Fruit fly (Drosophila melanogaster) whole organism, adult: Measurements from ENCODE around the gene Cdk12.

Experiments used
- CG12768 ChIP-seq: fragments of 200-800 bp; sonication (Bioruptor generic); optimal IDR thresholded peaks from 2 replicates; lab custom pipeline; 2017; ENCODE audit warnings: missing biosample characterization, missing genetic modification characterization, mild to moderate bottlenecking, moderate library complexity, missing genetic modification reagents
- CG33017 ChIP-seq: fragments of 200-800 bp; sonication (Bioruptor generic); optimal IDR thresholded peaks from 2 replicates; lab custom pipeline; 2018; ENCODE audit warnings: missing biosample characterization, mild to moderate bottlenecking, missing genetic modification characterization, moderate library complexity
- CG7045 ChIP-seq: fragments of 200-800 bp; sonication (Bioruptor generic); optimal IDR thresholded peaks from 2 replicates; lab custom pipeline; 2017; ENCODE audit warnings: missing biosample characterization, mild to moderate bottlenecking, missing genetic modification characterization
- CG7101 ChIP-seq: fragments of 200-800 bp; sonication (Bioruptor generic); optimal IDR thresholded peaks from 2 replicates; lab custom pipeline; 2018; ENCODE audit warnings: missing biosample characterization, mild to moderate bottlenecking, missing genetic modification characterization, moderate library complexity
- Crg-1 ChIP-seq: fragments of 200-800 bp; sonication (Bioruptor generic); optimal IDR thresholded peaks from 2 replicates; lab custom pipeline; 2016; ENCODE audit warnings: missing biosample characterization, missing genetic modification characterization
- Mnt ChIP-seq: fragments of 200-800 bp; sonication (Bioruptor generic); optimal IDR thresholded peaks from 2 replicates; lab custom pipeline; 2016; ENCODE audit warnings: missing biosample characterization, mild to moderate bottlenecking, missing genetic modification characterization
- bab1 ChIP-seq: fragments of 200-800 bp; sonication (Bioruptor generic); optimal IDR thresholded peaks from 3 replicates; lab custom pipeline; 2019; ENCODE audit warnings: missing biosample characterization, mild to moderate bottlenecking, missing genetic modification characterization, moderate library complexity
- cnc ChIP-seq, 2 experiments: fragments of >200 bp; optimal IDR thresholded peaks; 2 replicates each; lab custom pipeline; 2017
- kay ChIP-seq: fragments of 200-800 bp; sonication (Bioruptor generic); peaks from one replicate; lab custom pipeline; 2016; ENCODE audit warnings: missing biosample characterization, missing genetic modification characterization, borderline replicate concordance
- pad ChIP-seq: fragments of 200-800 bp; sonication (Bioruptor generic); optimal IDR thresholded peaks from 3 replicates; lab custom pipeline; 2017; ENCODE audit warnings: missing biosample characterization, missing genetic modification characterization, mild to moderate bottlenecking, moderate library complexity, missing genetic modification reagents
- tj ChIP-seq: fragments of 200-800 bp; sonication (Bioruptor generic); optimal IDR thresholded peaks from 3 replicates; lab custom pipeline; 2017; ENCODE audit warnings: missing biosample characterization, mild to moderate bottlenecking, missing genetic modification characterization, moderate library complexity
- toe ChIP-seq: fragments of 200-800 bp; sonication (Bioruptor generic); optimal IDR thresholded peaks from 2 replicates; lab custom pipeline; 2016; ENCODE audit warnings: missing biosample characterization, missing genetic modification characterization

DNA sequence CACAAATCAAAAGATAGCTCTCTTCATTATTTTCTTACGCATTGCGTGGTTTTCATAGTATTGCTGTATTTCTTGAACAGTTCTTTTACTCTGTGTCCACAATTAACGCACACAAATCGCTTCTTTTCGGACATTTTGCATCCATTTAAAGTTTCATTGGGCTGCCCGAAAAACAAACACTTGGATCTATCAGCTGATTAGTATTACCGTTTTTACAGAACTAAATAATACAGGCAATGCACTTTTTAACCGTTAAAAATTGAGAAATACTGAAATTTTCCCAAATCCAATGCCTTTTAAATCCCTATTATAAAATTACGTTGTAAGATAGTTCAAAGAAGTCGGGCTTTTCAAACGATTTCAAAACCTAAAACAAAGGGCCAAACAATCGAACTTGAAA, 13.0 kb downstream of the Cdk12 start, which contains the start of gene Arv1:
- TF ChIP-seq cnc (optimal IDR thresholded peaks at IDR 0.05; lab: Kevin White, UChicago), result no peak
- TF ChIP-seq CG12768 (GFP tag; lab: Kevin White, UChicago), result no peak
- TF ChIP-seq kay (GFP tag; lab: Kevin White, UChicago), result peak; percentile 91
- TF ChIP-seq CG33017, result no peak
- TF ChIP-seq CG7045 (GFP tag; lab: Kevin White, UChicago), result no peak
- no peak for TF ChIP-seq CG7101 (tag; lab: Kevin White, UChicago)
- no peak for TF ChIP-seq tj
- TF ChIP-seq Crg-1 (GFP tag; lab: Kevin White, UChicago), result no peak
- no peak for TF ChIP-seq toe (GFP tag; lab: Kevin White, UChicago)
- no peak for TF ChIP-seq Mnt (GFP tag; lab: Kevin White, UChicago)
- TF ChIP-seq pad, result no peak
- TF ChIP-seq bab1, result peak; percentile 28
